Worm (Caenorhabditis elegans) whole organism, young adult: ENCODE results near the gene twk-24.

Experiments
- B0336.3 ChIP-seq: fragments of 200-800 bp; sonication (Bioruptor generic); IDR thresholded peaks from 2 replicates; pipeline ENCODE4 v1.3.6; 2022; ENCODE audit warnings: missing genetic modification characterization, missing compliant biosample characterization
- D2030.7 ChIP-seq: fragments of 200-800 bp; sonication (Bioruptor generic); IDR thresholded peaks from 2 replicates; pipeline ENCODE4 v1.3.6; 2022; ENCODE audit warnings: missing genetic modification reagents, missing genetic modification characterization, missing compliant biosample characterization
- F10E7.11 ChIP-seq: sonication (generic microtip); optimal IDR thresholded peaks from 2 replicates; lab custom pipeline; 2017; ENCODE audit warnings: mild to moderate bottlenecking, missing genetic modification characterization, moderate library complexity, missing compliant biosample characterization
- F57C9.4 ChIP-seq: sonication (generic microtip); optimal IDR thresholded peaks from 2 replicates; lab custom pipeline; 2017; ENCODE audit warnings: mild to moderate bottlenecking, missing genetic modification characterization, missing compliant biosample characterization
- T07F8.4 ChIP-seq: sonication (generic microtip); optimal IDR thresholded peaks from 2 replicates; lab custom pipeline; 2016; ENCODE audit warnings: mild to moderate bottlenecking, missing genetic modification characterization, moderate library complexity, missing compliant biosample characterization
- Y95B8A.8 ChIP-seq: fragments of 200-800 bp; sonication (Bioruptor generic); IDR thresholded peaks from 2 replicates; pipeline ENCODE4 v1.3.6; 2022; ENCODE audit warnings: missing genetic modification reagents, missing genetic modification characterization, missing compliant biosample characterization
- ama-1 ChIP-seq, 3 experiments: fragments of 150-350 bp in 1 of 3; sonication (generic microtip) in 2 of 3; optimal IDR thresholded peaks; 2 replicates each; lab custom pipeline; 2014 to 2018; ENCODE audit warnings: missing biosample characterization in 2 of 3, missing genetic modification characterization in 2 of 3, missing genetic modification reagents in 2 of 3
- attf-3 ChIP-seq: fragments of 200-800 bp; sonication (Bioruptor generic); conservative IDR thresholded peaks from 2 replicates; pipeline ENCODE4 v1.3.6; 2022; ENCODE audit warnings: missing genetic modification reagents, missing genetic modification characterization, missing compliant biosample characterization
- attf-6 ChIP-seq: fragments of 200-800 bp; sonication (Bioruptor generic); IDR thresholded peaks from 2 replicates; pipeline ENCODE4 v1.3.6; 2022; ENCODE audit warnings: missing genetic modification reagents, missing genetic modification characterization, missing compliant biosample characterization
- ceh-27 ChIP-seq: fragments of 200-800 bp; sonication (Bioruptor generic); optimal IDR thresholded peaks from 2 replicates; lab custom pipeline; 2018; ENCODE audit warnings: mild to moderate bottlenecking, missing genetic modification characterization, moderate library complexity, missing compliant biosample characterization
- ceh-58 ChIP-seq: fragments of 200-800 bp; sonication (Bioruptor generic); IDR thresholded peaks from 2 replicates; pipeline ENCODE4 v1.3.6; 2022; ENCODE audit warnings: missing genetic modification characterization, missing compliant biosample characterization
- ceh-79 ChIP-seq: sonication (generic microtip); optimal IDR thresholded peaks from 2 replicates; lab custom pipeline; 2017; ENCODE audit warnings: mild to moderate bottlenecking, missing genetic modification characterization, missing compliant biosample characterization
- ceh-91 ChIP-seq: fragments of 200-800 bp; sonication (Bioruptor generic); IDR thresholded peaks from 2 replicates; pipeline ENCODE4 v1.3.6; 2022; ENCODE audit warnings: missing genetic modification reagents, missing genetic modification characterization, missing compliant biosample characterization
- dpff-1 ChIP-seq: sonication (generic microtip); optimal IDR thresholded peaks from 2 replicates; lab custom pipeline; 2017; ENCODE audit warnings: mild to moderate bottlenecking, missing genetic modification characterization, missing compliant biosample characterization
- dpl-1 ChIP-seq: fragments of 150-350 bp; optimal IDR thresholded peaks from 2 replicates; lab custom pipeline; 2014; ENCODE audit warnings: missing biosample characterization, missing genetic modification reagents, missing genetic modification characterization
- efl-1 ChIP-seq: fragments of 150-350 bp; optimal IDR thresholded peaks from 2 replicates; lab custom pipeline; 2014; ENCODE audit warnings: missing biosample characterization, missing genetic modification reagents, missing genetic modification characterization
- ekl-4 ChIP-seq: fragments of 200-800 bp; sonication (Bioruptor generic); IDR thresholded peaks from 2 replicates; pipeline ENCODE4 v1.3.6; 2022; ENCODE audit warnings: missing genetic modification reagents, missing genetic modification characterization, missing compliant biosample characterization
- fkh-3 ChIP-seq: sonication (generic microtip); optimal IDR thresholded peaks from 2 replicates; lab custom pipeline; 2016; ENCODE audit warnings: mild to moderate bottlenecking, missing genetic modification characterization, missing compliant biosample characterization
- gei-17 ChIP-seq: fragments of 200-800 bp; sonication (Bioruptor generic); optimal IDR thresholded peaks from 2 replicates; lab custom pipeline; 2018; ENCODE audit warnings: mild to moderate bottlenecking, missing genetic modification characterization, missing compliant biosample characterization
- hlh-12 ChIP-seq: sonication (generic microtip); optimal IDR thresholded peaks from 2 replicates; lab custom pipeline; 2016; ENCODE audit warnings: missing genetic modification characterization, missing compliant biosample characterization
- hmg-1.2 ChIP-seq: fragments of 200-800 bp; sonication (Bioruptor generic); IDR thresholded peaks from 2 replicates; pipeline ENCODE4 v1.3.6; 2022; ENCODE audit warnings: missing genetic modification reagents, missing genetic modification characterization, missing compliant biosample characterization
- hmg-20 ChIP-seq: fragments of 200-800 bp; sonication (Bioruptor generic); IDR thresholded peaks from 2 replicates; pipeline ENCODE4 v1.3.6; 2022; ENCODE audit warnings: missing genetic modification reagents, missing genetic modification characterization, missing compliant biosample characterization
- hsf-1 ChIP-seq: fragments of 200-800 bp; sonication (Bioruptor generic); IDR thresholded peaks from 2 replicates; pipeline ENCODE4 v1.3.6; 2022; ENCODE audit warnings: missing genetic modification reagents, missing genetic modification characterization, missing compliant biosample characterization
- lag-1 ChIP-seq: fragments of 200-800 bp; sonication (Bioruptor generic); IDR thresholded peaks from 2 replicates; pipeline ENCODE4 v1.3.6; 2022; ENCODE audit warnings: missing genetic modification reagents, missing genetic modification characterization, missing compliant biosample characterization
- let-607 ChIP-seq, 2 experiments: fragments of 200-800 bp in 1 of 2; sonication (Bioruptor generic) in 1 of 2; sonication (generic microtip) in 1 of 2; optimal IDR thresholded peaks; 2 replicates each; lab custom pipeline; 2016 to 2018; ENCODE audit warnings: mild to moderate bottlenecking in 2 of 2, missing compliant biosample characterization in 2 of 2, missing genetic modification characterization in 2 of 2, moderate library complexity in 2 of 2, missing genotype in 1 of 2
- madf-6 ChIP-seq: fragments of 200-800 bp; sonication (Bioruptor generic); IDR thresholded peaks from 2 replicates; pipeline ENCODE4 v1.3.6; 2022; ENCODE audit warnings: missing genetic modification reagents, missing genetic modification characterization, missing compliant biosample characterization
- mel-28 ChIP-seq: sonication (generic microtip); optimal IDR thresholded peaks from 2 replicates; lab custom pipeline; 2016; ENCODE audit warnings: borderline replicate concordance, mild to moderate bottlenecking, missing genetic modification characterization, missing compliant biosample characterization
- mxl-1 ChIP-seq: sonication (generic microtip); optimal IDR thresholded peaks from 2 replicates; lab custom pipeline; 2016; ENCODE audit warnings: missing genetic modification characterization, missing compliant biosample characterization
- nfyb-1 ChIP-seq: fragments of 200-800 bp; sonication (Bioruptor generic); IDR thresholded peaks from 2 replicates; pipeline ENCODE4 v1.3.6; 2022; ENCODE audit warnings: missing genetic modification reagents, missing genetic modification characterization, missing compliant biosample characterization
- nhr-120 ChIP-seq: fragments of 200-800 bp; sonication (Bioruptor generic); IDR thresholded peaks from 2 replicates; pipeline ENCODE4 v1.3.6; 2022; ENCODE audit warnings: missing genetic modification characterization, missing compliant biosample characterization
- nhr-27 ChIP-seq: fragments of 200-800 bp; sonication (Bioruptor generic); optimal IDR thresholded peaks from 2 replicates; lab custom pipeline; 2018; ENCODE audit warnings: mild to moderate bottlenecking, missing genetic modification characterization, moderate library complexity, missing compliant biosample characterization
- nhr-90 ChIP-seq: sonication (generic microtip); optimal IDR thresholded peaks from 2 replicates; lab custom pipeline; 2016; ENCODE audit warnings: missing genotype, mild to moderate bottlenecking, missing genetic modification characterization, missing compliant biosample characterization
- rec-8 ChIP-seq, 2 experiments: sonication (generic microtip); optimal IDR thresholded peaks; 2 replicates each; lab custom pipeline; 2016; ENCODE audit warnings: mild to moderate bottlenecking in 2 of 2, missing genetic modification characterization in 2 of 2, missing genetic modification reagents in 2 of 2, missing genotype in 2 of 2, missing biosample characterization in 1 of 2, missing compliant biosample characterization in 1 of 2, moderate library complexity in 1 of 2
- snpc-1.3 ChIP-seq: sonication (generic microtip); optimal IDR thresholded peaks from 2 replicates; lab custom pipeline; 2017; ENCODE audit warnings: missing genetic modification characterization, mild to moderate bottlenecking, missing compliant biosample characterization, antibody characterized with exemption, moderate library complexity, missing genotype, missing genetic modification reagents; ENCODE audit not compliant: insufficient read depth
- tbp1 ChIP-seq: fragments of 200-800 bp; sonication (Bioruptor generic); optimal IDR thresholded peaks from 2 replicates; lab custom pipeline; 2018; ENCODE audit warnings: mild to moderate bottlenecking, missing genetic modification characterization, missing compliant biosample characterization
- ztf-22 ChIP-seq: fragments of 200-800 bp; sonication (Bioruptor generic); optimal IDR thresholded peaks from 2 replicates; lab custom pipeline; 2018; ENCODE audit warnings: mild to moderate bottlenecking, missing genetic modification characterization, moderate library complexity, missing compliant biosample characterization

twk-24 gene

DNA sequence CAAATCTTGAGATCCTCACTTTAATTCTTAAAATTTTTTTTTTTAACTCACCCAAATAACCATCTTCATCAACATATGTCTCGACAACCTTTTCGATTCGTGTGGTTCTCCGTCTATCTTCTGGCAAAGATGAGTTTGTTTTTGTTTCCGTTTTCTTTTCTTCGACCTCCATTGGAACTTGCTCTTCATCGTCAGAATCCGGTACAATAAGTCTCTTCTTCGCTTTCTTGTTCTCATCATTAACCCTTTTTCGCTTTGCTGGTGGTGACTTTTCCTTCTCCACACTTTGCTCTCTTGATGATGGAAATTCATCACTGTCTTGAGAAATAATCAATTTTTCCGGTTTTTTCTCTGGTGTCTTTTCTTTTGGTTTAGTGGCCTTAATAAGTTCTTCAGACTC is 47.0 kb upstream of the twk-24 start:
- no peak for TF ChIP-seq let-607 (tag; optimal IDR thresholded peaks at IDR 0.05; lab: Kevin White, UChicago)
- no peak for TF ChIP-seq mel-28 (tag; lab: Kevin White, UChicago)

ce11 chrV:12314413-12314812 is 45.3 kb upstream of the twk-24 start:
- TF ChIP-seq dpff-1 (tag; lab: Kevin White, UChicago) (no peak), hlh-12 (no peak), efl-1 (GFP tag; lab: Kevin White, UChicago) (no peak), hmg-20 (GFP tag; lab: Robert Waterston, UW) (no peak), attf-3 (GFP tag; lab: Robert Waterston, UW) (peak; percentile 43; the same call in 1 of the 2 replicates), F10E7.11 (tag; lab: Kevin White, UChicago) (no peak), ekl-4 (peak; percentile 62; the same call in 1 of the 2 replicates), fkh-3 (tag; lab: Kevin White, UChicago) (no peak), gei-17 (no peak), ceh-27 (GFP tag; lab: Kevin White, UChicago) (peak; percentile 48), D2030.7 (no peak), madf-6 (0 out of 2 replicates have a peak, but pooled peaks have one; percentile 7), ama-1 (optimal IDR thresholded peaks at IDR 0.05; lab: Kevin White, UChicago) (no peak), ama-1 (GFP tag; optimal IDR thresholded peaks at IDR 0.05; lab: Kevin White, UChicago) (no peak), lag-1 (no peak), F57C9.4 (tag; lab: Kevin White, UChicago) (no peak), B0336.3 (GFP tag; lab: Robert Waterston, UW) (0 out of 2 replicates have a peak, but pooled peaks have one; percentile 10), hsf-1 (GFP tag; lab: Robert Waterston, UW) (peak; percentile 67), dpl-1 (GFP tag; lab: Kevin White, UChicago) (no peak), nfyb-1 (0 out of 2 replicates have a peak, but pooled peaks have one; percentile 44), snpc-1.3 (tag; lab: Kevin White, UChicago) (peak; percentile 32), Y95B8A.8 (no peak), tbp1 (GFP tag; lab: Kevin White, UChicago) (no peak)

DNA sequence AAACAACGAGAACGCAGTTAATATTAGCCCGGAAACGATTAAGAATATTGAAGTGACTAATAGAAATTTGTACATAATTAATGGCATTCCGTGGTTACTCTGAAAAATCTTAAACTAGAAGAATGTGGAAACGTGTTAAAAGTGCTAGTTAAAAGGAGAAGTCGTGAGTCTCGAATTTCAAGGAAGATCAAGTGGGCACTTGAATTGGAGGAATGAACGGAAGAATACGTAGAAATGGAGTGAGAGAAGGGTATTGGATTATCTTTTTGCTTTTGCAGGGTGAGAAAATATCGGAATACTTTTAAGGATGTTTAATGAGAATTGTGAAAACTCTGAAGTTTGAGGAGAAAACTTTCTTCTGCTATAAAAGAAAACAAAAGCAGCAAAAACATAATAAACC is 41.1 kb upstream of the twk-24 start, which contains the start of gene hpo-30:
Gene hpo-30 (minus strand): TSS at position 101 of the 400 bp plus-strand sequence.
- TF ChIP-seq nfyb-1, result no peak
- TF ChIP-seq hlh-12, result no peak
- no peak for TF ChIP-seq nhr-27
- TF ChIP-seq ama-1 (optimal IDR thresholded peaks at IDR 0.05; lab: Kevin White, UChicago), result no peak
- no peak for TF ChIP-seq ama-1 (GFP tag; optimal IDR thresholded peaks at IDR 0.05; lab: Kevin White, UChicago)
- no peak for TF ChIP-seq ceh-79 (tag; lab: Kevin White, UChicago)
- TF ChIP-seq ztf-22 (GFP tag; lab: Kevin White, UChicago), result no peak
- TF ChIP-seq lag-1, result no peak
- TF ChIP-seq hmg-1.2 (GFP tag; lab: Robert Waterston, UW), result no peak
- TF ChIP-seq ceh-91, result no peak
- TF ChIP-seq mxl-1, result no peak
- TF ChIP-seq snpc-1.3 (tag; lab: Kevin White, UChicago), result no peak
- no peak for TF ChIP-seq nhr-90 (tag; lab: Kevin White, UChicago)
- TF ChIP-seq nhr-120 (GFP tag; lab: Robert Waterston, UW), result no peak
- TF ChIP-seq rec-8 (tag; optimal IDR thresholded peaks at IDR 0.05; lab: Kevin White, UChicago), result no peak
- no peak for TF ChIP-seq T07F8.4 (tag; lab: Kevin White, UChicago)
- no peak for TF ChIP-seq ceh-58 (GFP tag; lab: Robert Waterston, UW)
- no peak for TF ChIP-seq hmg-20 (GFP tag; lab: Robert Waterston, UW)
- TF ChIP-seq attf-6 (GFP tag; lab: Robert Waterston, UW), result no peak
